Worm (Caenorhabditis elegans): Measurements from ENCODE around the gene Y81G3A.1.
"Not testable (repeated sequence)": the region's sequence is repeated elsewhere in the genome, so short reads cannot be mapped to it uniquely, and the experiment has no call there.

Y81G3A.1 gene

DNA sequence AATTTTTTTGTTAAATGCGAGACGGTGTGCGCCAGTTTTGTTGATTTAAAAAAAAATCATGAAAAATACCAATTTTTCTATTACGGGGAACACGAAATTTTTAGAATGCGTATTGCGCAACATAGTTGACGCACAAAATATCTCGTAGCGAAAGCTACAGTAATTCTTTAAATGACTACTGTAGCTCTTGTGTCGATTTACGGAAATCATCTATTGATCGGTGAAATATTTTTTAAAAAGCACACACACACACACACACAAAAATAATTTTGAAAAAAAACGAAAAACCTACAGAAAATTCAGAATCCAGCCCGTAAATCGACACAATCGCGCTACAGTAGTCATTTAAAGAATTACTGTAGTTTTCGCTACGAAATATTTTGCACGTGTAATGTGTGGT lies 8.1 kb upstream of the Y81G3A.1 start:
- TF ChIP-seq mep-1 (tag; optimal IDR thresholded peaks at IDR 0.05) = no peak
- TF ChIP-seq zip-8 (tag; optimal IDR thresholded peaks at IDR 0.05) = peak; percentile 59

DNA sequence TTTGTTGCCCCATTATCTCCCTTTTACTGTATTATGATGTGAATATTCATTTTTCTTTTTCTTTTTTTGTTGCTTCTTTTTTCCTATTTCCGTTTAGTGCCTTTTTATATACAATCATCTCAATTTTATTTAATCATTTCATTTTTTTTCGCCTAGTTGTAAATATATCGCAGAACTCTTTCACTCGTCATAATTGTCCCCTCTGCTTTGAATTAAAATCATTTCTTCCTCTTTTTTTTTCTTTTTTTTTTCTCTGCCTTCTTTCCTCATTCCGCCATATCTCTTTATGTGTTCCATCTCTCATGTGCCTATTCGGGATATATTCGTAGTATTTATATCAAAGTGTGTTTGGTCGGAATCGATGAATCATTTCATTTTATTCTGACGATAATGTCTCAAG lies 7.4 kb upstream of the Y81G3A.1 start, which contains the start of gene Y81G3A.4:
Gene Y81G3A.4 (plus strand): TSS at position 301 of the 400 bp plus-strand sequence.
- TF ChIP-seq nhr-237 (tag; optimal IDR thresholded peaks at IDR 0.05) = no peak

DNA sequence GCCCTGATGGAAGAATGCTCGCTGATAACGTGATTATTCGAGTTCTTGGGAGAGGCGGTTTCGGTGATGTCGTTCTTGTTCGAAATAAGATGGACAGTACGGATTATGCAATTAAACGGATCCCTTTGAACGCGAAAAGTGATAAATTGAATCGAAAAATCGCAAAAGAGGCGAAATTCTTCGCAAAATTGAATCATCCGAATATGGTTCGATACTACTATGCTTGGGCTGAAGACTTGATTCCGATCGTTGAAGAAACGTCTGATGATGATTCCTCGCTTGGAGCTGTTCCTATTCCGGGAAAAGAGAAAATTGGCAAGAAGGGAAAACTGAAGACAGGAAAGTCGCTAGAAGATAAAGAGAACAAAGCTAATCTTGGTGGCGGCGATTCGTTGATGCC lies 2.2 kb upstream of the Y81G3A.1 start:
- TF ChIP-seq nhr-12 (tag; optimal IDR thresholded peaks at IDR 0.05) (no peak), zip-8 (tag; optimal IDR thresholded peaks at IDR 0.05) (no peak), blmp-1 (tag; optimal IDR thresholded peaks at IDR 0.05) (no peak), nhr-2 (tag; optimal IDR thresholded peaks at IDR 0.05) (no peak), ceh-43 (GFP tag; optimal IDR thresholded peaks at IDR 0.05) (no peak), ceh-39 (tag; optimal IDR thresholded peaks at IDR 0.05) (no peak)

DNA sequence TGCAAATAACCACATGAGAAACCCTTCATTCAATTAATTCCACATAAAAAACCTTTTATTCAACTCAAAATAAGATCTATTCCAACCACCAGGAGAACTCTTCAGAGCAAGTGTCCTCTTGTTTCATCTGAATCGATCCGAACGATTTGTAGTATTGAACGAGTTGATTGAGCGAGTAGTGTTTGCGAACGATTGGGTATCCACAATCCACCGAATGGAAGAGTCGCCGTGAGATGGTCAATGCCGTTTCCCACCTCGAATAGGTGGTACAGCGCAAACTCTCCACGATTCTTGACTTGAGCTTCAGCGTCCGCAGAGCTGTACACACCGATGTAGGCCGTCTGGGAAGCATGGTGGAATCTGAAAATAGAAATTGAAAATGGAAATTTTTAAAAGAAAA lies 1.3 kb downstream of the Y81G3A.1 start, which contains the start of gene Y81G3A.6:
Gene Y81G3A.6 (minus strand): TSS at position 101 of the 400 bp plus-strand sequence.
- TF ChIP-seq snpc-4 (tag; optimal IDR thresholded peaks at IDR 0.05); hlh-1 (tag; optimal IDR thresholded peaks at IDR 0.05); tbx-8 (GFP tag; optimal IDR thresholded peaks at IDR 0.05): not testable (repeated sequence)

DNA sequence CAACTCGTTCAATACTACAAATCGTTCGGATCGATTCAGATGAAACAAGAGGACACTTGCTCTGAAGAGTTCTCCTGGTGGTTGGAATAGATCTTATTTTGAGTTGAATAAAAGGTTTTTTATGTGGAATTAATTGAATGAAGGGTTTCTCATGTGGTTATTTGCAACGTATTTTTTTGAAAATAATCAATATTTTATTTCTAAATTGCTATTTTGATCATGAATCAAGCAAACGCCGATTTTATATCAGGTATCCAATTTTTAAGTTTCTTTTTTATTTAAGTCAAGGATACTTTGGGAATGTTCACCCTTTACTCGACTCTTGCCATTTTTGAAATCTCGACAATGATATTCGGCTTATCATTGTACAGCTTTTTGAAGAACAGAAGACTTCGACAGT lies 3.1 kb downstream of the Y81G3A.1 start, which contains the start of gene Y81G3A.2:
Gene Y81G3A.2 (plus strand): TSS at position 301 of the 400 bp plus-strand sequence.
- TF ChIP-seq flh-1 (GFP tag; optimal IDR thresholded peaks at IDR 0.05); nhr-2 (tag; optimal IDR thresholded peaks at IDR 0.05); unc-62 (GFP tag; optimal IDR thresholded peaks at IDR 0.05): not testable (repeated sequence)

DNA sequence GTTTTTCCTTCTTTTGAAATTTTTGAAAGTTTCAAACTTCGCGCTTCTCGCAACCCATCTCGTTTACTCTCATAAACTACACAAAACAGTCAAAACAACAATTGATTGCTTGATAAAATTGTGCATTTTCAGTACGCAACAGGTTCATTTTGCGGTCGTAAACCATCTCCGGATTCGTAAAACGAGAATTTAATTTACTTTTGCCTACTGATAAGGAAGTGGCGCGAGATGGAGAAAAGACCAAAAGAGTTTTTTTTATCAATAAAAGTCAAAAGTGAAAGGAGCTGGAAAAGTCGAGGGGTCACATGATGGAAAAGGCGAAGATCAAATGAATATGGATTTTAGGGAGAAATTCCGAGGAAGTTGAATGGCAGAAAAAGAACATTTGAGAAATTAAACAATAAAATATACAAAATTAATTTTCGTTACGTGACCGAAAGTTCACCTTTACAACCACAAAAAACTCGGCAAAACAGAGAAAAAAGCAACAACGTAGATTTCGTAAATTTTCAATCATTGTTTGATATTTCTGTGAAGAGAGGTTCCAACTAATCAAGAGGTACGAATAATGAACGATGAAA lies 4.8 kb downstream of the Y81G3A.1 start, which contains the start of gene F42G4.6:
Gene F42G4.6 (plus strand): TSS at position 531 of the 581 bp plus-strand sequence.
- no peak for TF ChIP-seq snpc-4 (tag; optimal IDR thresholded peaks at IDR 0.05)
- no peak for TF ChIP-seq ceh-83 (GFP tag; optimal IDR thresholded peaks at IDR 0.05)
- no peak for TF ChIP-seq blmp-1 (tag; optimal IDR thresholded peaks at IDR 0.05)
- TF ChIP-seq drap-1 (GFP tag; optimal IDR thresholded peaks at IDR 0.05) = no peak
- no peak for TF ChIP-seq ham-2 (GFP tag; optimal IDR thresholded peaks at IDR 0.05)
- TF ChIP-seq elt-1 (tag; optimal IDR thresholded peaks at IDR 0.05; ENCODE audit: borderline replicate concordance, insufficient read depth) = no peak

DNA sequence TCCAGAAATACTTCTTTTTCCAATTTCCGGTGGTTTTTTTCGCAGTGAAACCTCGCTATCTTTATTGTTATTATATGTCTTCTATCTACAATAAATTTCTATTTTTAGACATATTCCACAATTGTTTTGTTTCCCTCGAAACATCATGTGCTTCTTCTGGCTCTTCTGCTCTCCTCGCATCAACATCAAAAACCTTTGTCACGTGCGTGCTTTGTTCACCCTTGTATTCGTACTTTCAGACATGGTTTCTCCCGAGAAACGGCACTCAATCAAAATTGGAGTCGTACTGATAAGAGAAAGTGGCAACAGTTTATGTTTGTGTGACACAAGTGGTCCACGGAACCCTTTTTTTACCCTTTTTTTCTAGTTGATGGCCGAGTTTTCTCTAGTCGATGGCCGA lies 6.0 kb downstream of the Y81G3A.1 start:
- no peak for TF ChIP-seq sptf-1 (tag; optimal IDR thresholded peaks at IDR 0.05)
- no peak for TF ChIP-seq lin-13 (tag; optimal IDR thresholded peaks at IDR 0.05)

DNA sequence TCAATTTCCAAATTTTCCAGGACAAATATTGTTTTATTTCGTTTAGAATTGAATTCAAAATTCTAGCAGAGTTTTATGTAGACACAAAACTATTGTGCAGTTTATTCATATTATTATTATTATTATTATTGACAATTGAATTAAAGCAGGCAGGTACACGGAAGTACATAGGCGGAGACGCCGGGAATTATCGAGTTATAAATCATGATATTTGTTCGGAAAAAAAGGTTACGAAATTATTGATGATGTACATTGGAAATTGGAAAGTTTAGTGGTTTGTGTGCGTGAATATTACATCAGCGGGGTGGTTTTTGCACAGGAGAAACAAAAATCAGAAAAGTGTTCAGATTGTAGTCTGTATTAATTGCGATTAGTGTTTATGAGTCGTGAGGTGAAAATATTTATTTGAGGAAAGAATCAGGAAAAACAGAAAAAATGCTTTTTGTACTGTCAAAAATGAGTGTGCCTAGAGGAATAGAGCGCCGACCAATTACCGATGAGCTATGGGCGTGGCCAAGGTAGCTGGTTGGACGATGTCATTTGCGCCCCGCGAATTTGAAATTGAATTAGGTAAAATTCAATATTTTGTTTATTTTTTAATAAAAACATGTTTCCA lies 7.3 kb downstream of the Y81G3A.1 start:
- TF ChIP-seq bed-3 (GFP tag; optimal IDR thresholded peaks at IDR 0.05) (no peak), nhr-2 (tag; optimal IDR thresholded peaks at IDR 0.05) (no peak), M03D4.4 (tag; optimal IDR thresholded peaks at IDR 0.05) (no peak), hlh-1 (tag; optimal IDR thresholded peaks at IDR 0.05) (no peak), cnd-1 (tag; optimal IDR thresholded peaks at IDR 0.05) (no peak)

DNA sequence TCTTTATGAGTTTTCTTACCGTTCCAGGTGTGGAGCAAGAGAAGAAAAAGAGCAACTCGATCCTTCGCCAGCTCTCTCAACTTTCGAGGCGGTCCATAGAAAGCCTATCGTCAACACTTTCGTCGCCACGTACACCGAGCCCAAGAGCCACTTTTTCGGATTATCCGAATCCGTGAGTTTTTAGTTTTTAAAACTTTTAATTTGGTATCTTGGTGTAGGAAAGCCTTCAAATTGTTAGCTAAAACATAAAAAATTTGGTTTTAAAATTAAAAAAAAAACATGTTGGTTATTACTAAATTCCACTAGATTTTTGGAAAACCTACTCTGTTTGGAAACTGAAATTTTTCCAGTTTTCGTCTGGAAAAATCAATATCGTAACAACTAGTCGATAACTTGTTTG lies 10.0 kb downstream of the Y81G3A.1 start:
- no peak for TF ChIP-seq ceh-39 (tag; optimal IDR thresholded peaks at IDR 0.05)
